Fruit fly (Drosophila melanogaster) Kc167 (cell line): ENCODE results near the gene CG14095.

Experiments used
- Myc ChIP-seq: fragments of >200 bp; optimal IDR thresholded peaks from 2 replicates; lab custom pipeline; 2017; ENCODE audit warnings: missing external identifiers
- Sin3A ChIP-seq: fragments of >200 bp; optimal IDR thresholded peaks from 2 replicates; lab custom pipeline; 2018; ENCODE audit warnings: missing external identifiers
- h ChIP-seq: fragments of >200 bp; optimal IDR thresholded peaks from 3 replicates; lab custom pipeline; 2018; ENCODE audit warnings: missing external identifiers
- insv ChIP-seq: fragments of >200 bp; optimal IDR thresholded peaks from 3 replicates; lab custom pipeline; 2018; ENCODE audit warnings: missing external identifiers
- psq ChIP-seq: fragments of >200 bp; optimal IDR thresholded peaks from 2 replicates; lab custom pipeline; 2017; ENCODE audit warnings: missing external identifiers
- ttk ChIP-seq: sonication (Bioruptor generic); optimal IDR thresholded peaks from 2 replicates; lab custom pipeline; 2017; ENCODE audit warnings: missing external identifiers

dm6 chr3L:19444092-19444491 lies 20.5 kb downstream of the CG14095 start:
- TF ChIP-seq psq (lab: Kevin White, UChicago) (no peak), Sin3A (lab: Kevin White, UChicago) (no peak), h (lab: Kevin White, UChicago) (no peak), Myc (no peak), insv (lab: Kevin White, UChicago) (no peak), ttk (lab: Kevin White, UChicago) (no peak)
